Fruit fly (Drosophila melanogaster): Measurements from ENCODE around the gene Hsp60A.
A peak's percentile ranks its signal among the peaks of the same experiment; 100 is the strongest.

Gene Hsp60A

dm6 chrX:11081242-11081641 is 27.0 kb upstream of the Hsp60A start (continued):
- TF ChIP-seq Med (GFP tag) = peak; percentile 85
- peak; percentile 61 for TF ChIP-seq caup (GFP tag; optimal IDR thresholded peaks at IDR 0.05; ENCODE audit: severe bottlenecking)
- TF ChIP-seq Awh (GFP tag; IDR thresholded peaks at IDR 0.05) = no peak
- no peak for TF ChIP-seq CG10979 (tag; optimal IDR thresholded peaks at IDR 0.05)
- TF ChIP-seq Vsx1 (GFP tag; optimal IDR thresholded peaks at IDR 0.05) = no peak
- no peak for TF ChIP-seq HLHmδ (GFP tag; optimal IDR thresholded peaks at IDR 0.05)
- TF ChIP-seq B-H1 (GFP tag; IDR thresholded peaks at IDR 0.05) = no peak
- no peak for TF ChIP-seq Lpt (GFP tag; optimal IDR thresholded peaks at IDR 0.05)
- peak; percentile 46 for TF ChIP-seq ind (GFP tag; optimal IDR thresholded peaks at IDR 0.05)
- TF ChIP-seq fd96Cb (tag; optimal IDR thresholded peaks at IDR 0.05) = peak; percentile 51
- no peak for TF ChIP-seq CG7745 (tag; optimal IDR thresholded peaks at IDR 0.05)
- TF ChIP-seq dmrt11E (tag; optimal IDR thresholded peaks at IDR 0.05) = no peak
- peak; percentile 46 for TF ChIP-seq CG15514 (GFP tag; optimal IDR thresholded peaks at IDR 0.05)
- TF ChIP-seq Deaf1 (tag; optimal IDR thresholded peaks at IDR 0.05) = no peak
- TF ChIP-seq CG31388 (GFP tag; optimal IDR thresholded peaks at IDR 0.05) = no peak
- TF ChIP-seq CG9609 (GFP tag; optimal IDR thresholded peaks at IDR 0.05) = no peak
- no peak for TF ChIP-seq tx (GFP tag; optimal IDR thresholded peaks at IDR 0.05)
- no peak for TF ChIP-seq run (tag; optimal IDR thresholded peaks at IDR 0.05)
- no peak for TF ChIP-seq sim (GFP tag; IDR thresholded peaks at IDR 0.05)
- TF ChIP-seq tup (GFP tag; optimal IDR thresholded peaks at IDR 0.05) = no peak
- TF ChIP-seq CG17328 (GFP tag; IDR thresholded peaks at IDR 0.05) = peak; percentile 30; the same call in 1 of the 2 replicates
- peak; percentile 63 for TF ChIP-seq CG3281 (GFP tag; optimal IDR thresholded peaks at IDR 0.05)
- TF ChIP-seq amos (GFP tag; IDR thresholded peaks at IDR 0.05; ENCODE audit: partially characterized antibody) = no peak
- no peak for TF ChIP-seq Opbp (GFP tag; IDR thresholded peaks at IDR 0.05; ENCODE audit: partially characterized antibody)
- TF ChIP-seq nerfin-2 (GFP tag; IDR thresholded peaks at IDR 0.05; ENCODE audit: partially characterized antibody) = no peak
- TF ChIP-seq sisA (GFP tag; IDR thresholded peaks at IDR 0.05) = peak; percentile 35; the same call in 1 of the 2 replicates
- peak; percentile 69 for TF ChIP-seq Meics (GFP tag; optimal IDR thresholded peaks at IDR 0.05)
- no peak for TF ChIP-seq dm (GFP tag; optimal IDR thresholded peaks at IDR 0.05)
- no peak for TF ChIP-seq ab (GFP tag; optimal IDR thresholded peaks at IDR 0.05)
- TF ChIP-seq CG4328 (GFP tag; optimal IDR thresholded peaks at IDR 0.05) = no peak
- peak; percentile 78 for TF ChIP-seq CG18599 (GFP tag; optimal IDR thresholded peaks at IDR 0.05)
- TF ChIP-seq luna (GFP tag; optimal IDR thresholded peaks at IDR 0.05) = no peak
- 0 out of 2 replicates have a peak, but pooled peaks have one; percentile 31 for TF ChIP-seq esg (GFP tag; conservative IDR thresholded peaks at IDR 0.05)
- TF ChIP-seq CG13424 (tag; optimal IDR thresholded peaks at IDR 0.05) = peak; percentile 59
- TF ChIP-seq Sry-β (GFP tag; optimal IDR thresholded peaks at IDR 0.05) = no peak
- peak; percentile 57; the same call in 1 of the 2 replicates for TF ChIP-seq ttk (GFP tag; IDR thresholded peaks at IDR 0.05)
- no peak for TF ChIP-seq CG1024 (GFP tag; IDR thresholded peaks at IDR 0.05)
- no peak for TF ChIP-seq inv (GFP tag; IDR thresholded peaks at IDR 0.05; ENCODE audit: partially characterized antibody)
- peak; percentile 47 for TF ChIP-seq Blimp-1 (GFP tag; optimal IDR thresholded peaks at IDR 0.05)
- no peak for TF ChIP-seq CG16813 (GFP tag; IDR thresholded peaks at IDR 0.05; ENCODE audit: partially characterized antibody)
- no peak for TF ChIP-seq CG12155 (GFP tag; optimal IDR thresholded peaks at IDR 0.05)
- TF ChIP-seq CG30403 (GFP tag; optimal IDR thresholded peaks at IDR 0.05) = no peak
- no peak for TF ChIP-seq aop (GFP tag; IDR thresholded peaks at IDR 0.05)
- TF ChIP-seq CG4360 (GFP tag; IDR thresholded peaks at IDR 0.05) = no peak
- TF ChIP-seq pita (GFP tag; optimal IDR thresholded peaks at IDR 0.05) = no peak
- no peak for TF ChIP-seq prd (optimal IDR thresholded peaks at IDR 0.05)
- peak; percentile 53; the same call in 2 of the 3 replicates for TF ChIP-seq prd (GFP tag; IDR thresholded peaks at IDR 0.05)
- TF ChIP-seq pum (GFP tag; optimal IDR thresholded peaks at IDR 0.05) = no peak
- no peak for TF ChIP-seq fd64A (GFP tag; optimal IDR thresholded peaks at IDR 0.05)
- no peak for TF ChIP-seq CG8359 (GFP tag; optimal IDR thresholded peaks at IDR 0.05; ENCODE audit: borderline replicate concordance)
